Worm (Caenorhabditis elegans) whole organism, mixed stage, embryonic: Measurements from ENCODE around the gene F37C12.14.

ENCODE experiments used
- M03D4.4 ChIP-seq: sonication (generic microtip); optimal IDR thresholded peaks from 2 replicates; lab custom pipeline; 2017; ENCODE audit warnings: mild to moderate bottlenecking, missing genetic modification characterization, missing compliant biosample characterization
- bed-3 ChIP-seq: fragments of 200-800 bp; sonication (Bioruptor generic); optimal IDR thresholded peaks from 3 replicates; lab custom pipeline; 2018; ENCODE audit warnings: mild to moderate bottlenecking, missing genetic modification characterization, moderate library complexity, missing compliant biosample characterization
- blmp-1 ChIP-seq: fragments of 150-350 bp; optimal IDR thresholded peaks from 2 replicates; lab custom pipeline; 2014; ENCODE audit warnings: missing biosample characterization, missing genetic modification characterization
- ceh-39 ChIP-seq: fragments of 150-350 bp; optimal IDR thresholded peaks from 2 replicates; lab custom pipeline; 2014; ENCODE audit warnings: missing biosample characterization, missing genetic modification characterization
- ceh-43 ChIP-seq: fragments of 200-800 bp; sonication (Bioruptor generic); optimal IDR thresholded peaks from 2 replicates; lab custom pipeline; 2018; ENCODE audit warnings: mild to moderate bottlenecking, missing genetic modification characterization, moderate library complexity, missing compliant biosample characterization
- ceh-83 ChIP-seq: fragments of 200-800 bp; sonication (Bioruptor generic); optimal IDR thresholded peaks from 2 replicates; lab custom pipeline; 2018; ENCODE audit warnings: mild to moderate bottlenecking, missing genetic modification characterization, missing compliant biosample characterization
- ces-1 ChIP-seq: fragments of 150-350 bp; optimal IDR thresholded peaks from 2 replicates; lab custom pipeline; 2014; ENCODE audit warnings: missing biosample characterization, missing genetic modification reagents, missing genetic modification characterization
- cnd-1 ChIP-seq: fragments of 200-800 bp; sonication (Bioruptor generic); optimal IDR thresholded peaks from 2 replicates; lab custom pipeline; 2018; ENCODE audit warnings: mild to moderate bottlenecking, missing genetic modification characterization, missing compliant biosample characterization
- drap-1 ChIP-seq: fragments of 200-800 bp; sonication (Bioruptor generic); optimal IDR thresholded peaks from 3 replicates; lab custom pipeline; 2018; ENCODE audit warnings: mild to moderate bottlenecking, missing genetic modification characterization, missing compliant biosample characterization
- elt-1 ChIP-seq: sonication (generic microtip); optimal IDR thresholded peaks from 2 replicates; lab custom pipeline; 2017; ENCODE audit warnings: missing genetic modification characterization, mild to moderate bottlenecking, missing compliant biosample characterization, antibody characterized with exemption, moderate library complexity, borderline replicate concordance; ENCODE audit not compliant: insufficient read depth
- elt-3 ChIP-seq: fragments of 150-350 bp; optimal IDR thresholded peaks from 2 replicates; lab custom pipeline; 2014; ENCODE audit warnings: missing biosample characterization, missing genetic modification characterization
- flh-1 ChIP-seq: fragments of 200-800 bp; sonication (Bioruptor generic); optimal IDR thresholded peaks from 2 replicates; lab custom pipeline; 2018; ENCODE audit warnings: mild to moderate bottlenecking, missing genetic modification characterization, moderate library complexity, missing compliant biosample characterization
- ham-2 ChIP-seq: fragments of 200-800 bp; sonication (Bioruptor generic); optimal IDR thresholded peaks from 2 replicates; lab custom pipeline; 2018; ENCODE audit warnings: mild to moderate bottlenecking, missing genetic modification characterization, missing compliant biosample characterization
- hlh-1 ChIP-seq: fragments of 150-350 bp; optimal IDR thresholded peaks from 2 replicates; lab custom pipeline; 2014; ENCODE audit warnings: missing biosample characterization, missing genetic modification reagents, missing genetic modification characterization
- lin-13 ChIP-seq: fragments of 150-350 bp; optimal IDR thresholded peaks from 2 replicates; lab custom pipeline; 2014; ENCODE audit warnings: missing biosample characterization, missing genetic modification characterization
- lin-32 ChIP-seq: fragments of 200-800 bp; sonication (Bioruptor generic); optimal IDR thresholded peaks from 2 replicates; lab custom pipeline; 2018; ENCODE audit warnings: mild to moderate bottlenecking, missing genetic modification characterization, missing compliant biosample characterization
- lsy-2 ChIP-seq: fragments of 150-350 bp; optimal IDR thresholded peaks from 2 replicates; lab custom pipeline; 2014; ENCODE audit warnings: missing biosample characterization, missing genetic modification characterization
- mab-5 ChIP-seq: fragments of 150-350 bp; optimal IDR thresholded peaks from 2 replicates; lab custom pipeline; 2014; ENCODE audit warnings: missing biosample characterization, missing genetic modification characterization
- mep-1 ChIP-seq: fragments of 150-350 bp; optimal IDR thresholded peaks from 2 replicates; lab custom pipeline; 2017; ENCODE audit warnings: missing biosample characterization, missing genetic modification reagents, missing genetic modification characterization, inconsistent platforms
- mls-2 ChIP-seq: sonication (generic microtip); optimal IDR thresholded peaks from 2 replicates; lab custom pipeline; 2016; ENCODE audit warnings: mild to moderate bottlenecking, missing genetic modification characterization, moderate library complexity, missing compliant biosample characterization
- nhr-12 ChIP-seq: fragments of 150-350 bp; optimal IDR thresholded peaks from 2 replicates; lab custom pipeline; 2014; ENCODE audit warnings: missing biosample characterization, missing genetic modification characterization
- nhr-2 ChIP-seq: fragments of 150-350 bp; optimal IDR thresholded peaks from 2 replicates; lab custom pipeline; 2014; ENCODE audit warnings: missing biosample characterization, missing genetic modification characterization
- nhr-237 ChIP-seq: fragments of 150-350 bp; optimal IDR thresholded peaks from 2 replicates; lab custom pipeline; 2014; ENCODE audit warnings: missing biosample characterization, missing genetic modification characterization
- nhr-28 ChIP-seq: fragments of 150-350 bp; optimal IDR thresholded peaks from 2 replicates; lab custom pipeline; 2014; ENCODE audit warnings: missing biosample characterization, missing genetic modification characterization
- nhr-76 ChIP-seq: sonication (generic microtip); optimal IDR thresholded peaks from 2 replicates; lab custom pipeline; 2017; ENCODE audit warnings: missing biosample characterization, missing genetic modification characterization
- pha-4 ChIP-seq: fragments of 150-350 bp; optimal IDR thresholded peaks from 2 replicates; lab custom pipeline; 2018; ENCODE audit warnings: missing biosample characterization, missing genetic modification reagents, missing genetic modification characterization
- sem-2 ChIP-seq: fragments of 200-800 bp; sonication (Bioruptor generic); optimal IDR thresholded peaks from 2 replicates; lab custom pipeline; 2018; ENCODE audit warnings: mild to moderate bottlenecking, missing genetic modification characterization, missing compliant biosample characterization
- snpc-4 ChIP-seq: fragments of 150-350 bp; optimal IDR thresholded peaks from 2 replicates; lab custom pipeline; 2014; ENCODE audit warnings: missing biosample characterization, missing genetic modification characterization
- sptf-1 ChIP-seq: sonication (generic microtip); optimal IDR thresholded peaks from 2 replicates; lab custom pipeline; 2017; ENCODE audit warnings: mild to moderate bottlenecking, missing genetic modification characterization, moderate library complexity, missing compliant biosample characterization
- tbx-8 ChIP-seq: fragments of 200-800 bp; sonication (Bioruptor generic); optimal IDR thresholded peaks from 2 replicates; lab custom pipeline; 2018; ENCODE audit warnings: mild to moderate bottlenecking, missing genetic modification characterization, moderate library complexity, missing compliant biosample characterization
- unc-120 ChIP-seq: sonication (generic microtip); optimal IDR thresholded peaks from 2 replicates; lab custom pipeline; 2017; ENCODE audit warnings: missing genetic modification characterization, missing compliant biosample characterization; ENCODE audit not compliant: poor library complexity, severe bottlenecking
- unc-39 ChIP-seq: fragments of 150-350 bp; optimal IDR thresholded peaks from 2 replicates; lab custom pipeline; 2014; ENCODE audit warnings: missing biosample characterization, missing genetic modification characterization
- unc-62 ChIP-seq: fragments of 150-350 bp; optimal IDR thresholded peaks from 2 replicates; lab custom pipeline; 2014; ENCODE audit warnings: missing biosample characterization, missing genetic modification reagents, missing genetic modification characterization
- zip-8 ChIP-seq: fragments of 150-350 bp; optimal IDR thresholded peaks from 2 replicates; lab custom pipeline; 2014; ENCODE audit warnings: missing biosample characterization, missing genetic modification characterization
- ztf-11 ChIP-seq: fragments of 150-350 bp; optimal IDR thresholded peaks from 2 replicates; lab custom pipeline; 2014; ENCODE audit warnings: missing biosample characterization, missing genetic modification characterization

The F37C12.14 gene

ce11 chrIII:7207903-7208497 lies 22.6 kb upstream of the F37C12.14 start, which contains the start of gene rpl-6:
TSS of gene rpl-6 (plus strand) at chrIII:7208447.
- TF ChIP-seq lsy-2 (peak; percentile 99), nhr-12 (tag; lab: Kevin White, UChicago) (no peak), ceh-83 (GFP tag; lab: Kevin White, UChicago) (no peak), mls-2 (tag; lab: Kevin White, UChicago) (no peak), tbx-8 (GFP tag; lab: Kevin White, UChicago) (no peak), unc-62 (peak; percentile 1), nhr-28 (tag; lab: Kevin White, UChicago) (no peak), nhr-76 (tag; lab: Kevin White, UChicago) (no peak), cnd-1 (tag; lab: Kevin White, UChicago) (no peak), mab-5 (tag; lab: Kevin White, UChicago) (no peak), drap-1 (GFP tag; lab: Kevin White, UChicago) (no peak), ham-2 (GFP tag; lab: Kevin White, UChicago) (peak; percentile 52), unc-39 (no peak), M03D4.4 (no peak), elt-3 (tag; lab: Kevin White, UChicago) (no peak), bed-3 (no peak), zip-8 (tag; lab: Kevin White, UChicago) (no peak), hlh-1 (peak; percentile 50), sem-2 (GFP tag; lab: Kevin White, UChicago) (no peak), snpc-4 (tag; lab: Kevin White, UChicago) (no peak), elt-1 (no peak), nhr-237 (tag; lab: Kevin White, UChicago) (peak; percentile 89), ztf-11 (tag; lab: Kevin White, UChicago) (no peak), pha-4 (peak; percentile 89), nhr-2 (tag; lab: Kevin White, UChicago) (no peak), mep-1 (tag; lab: Kevin White, UChicago) (peak; percentile 99), ces-1 (GFP tag; lab: Kevin White, UChicago) (peak; percentile 64), lin-13 (peak; percentile 86), ceh-43 (GFP tag; lab: Kevin White, UChicago) (no peak), flh-1 (no peak), blmp-1 (tag; lab: Kevin White, UChicago) (no peak), sptf-1 (peak; percentile 55), ceh-39 (tag; lab: Kevin White, UChicago) (peak; percentile 75), lin-32 (GFP tag; lab: Kevin White, UChicago) (no peak), unc-120 (tag; lab: Kevin White, UChicago) (peak; percentile 67)

- no peak for TF ChIP-seq cnd-1 (tag; lab: Kevin White, UChicago)
- TF ChIP-seq ztf-11 (tag; lab: Kevin White, UChicago), result no peak
- no peak for TF ChIP-seq blmp-1 (tag; lab: Kevin White, UChicago)
- no peak for TF ChIP-seq lsy-2
- TF ChIP-seq ceh-83 (GFP tag; lab: Kevin White, UChicago), result no peak
- TF ChIP-seq ces-1 (GFP tag; lab: Kevin White, UChicago), result no peak
- TF ChIP-seq flh-1, result no peak
- no peak for TF ChIP-seq mep-1 (tag; lab: Kevin White, UChicago)
- no peak for TF ChIP-seq nhr-76 (tag; lab: Kevin White, UChicago)
- TF ChIP-seq elt-3 (tag; lab: Kevin White, UChicago), result no peak
- no peak for TF ChIP-seq tbx-8 (GFP tag; lab: Kevin White, UChicago)
- no peak for TF ChIP-seq sptf-1
- no peak for TF ChIP-seq nhr-2 (tag; lab: Kevin White, UChicago)
- no peak for TF ChIP-seq snpc-4 (tag; lab: Kevin White, UChicago)
- TF ChIP-seq M03D4.4, result no peak
- no peak for TF ChIP-seq ceh-43 (GFP tag; lab: Kevin White, UChicago)
- no peak for TF ChIP-seq unc-62
- TF ChIP-seq lin-32 (GFP tag; lab: Kevin White, UChicago), result no peak
- TF ChIP-seq elt-1, result no peak
- TF ChIP-seq ceh-39 (tag; lab: Kevin White, UChicago), result no peak
Measured at ce11 chrIII:7203130-7203775, 17.9 kb upstream of the F37C12.14 start.
